Worm (Caenorhabditis elegans): ENCODE measurements around the gene clec-194.
"Not testable (repeated sequence)": the region's sequence is repeated elsewhere in the genome, so short reads cannot be mapped to it uniquely, and the experiment has no call there.

DNA sequence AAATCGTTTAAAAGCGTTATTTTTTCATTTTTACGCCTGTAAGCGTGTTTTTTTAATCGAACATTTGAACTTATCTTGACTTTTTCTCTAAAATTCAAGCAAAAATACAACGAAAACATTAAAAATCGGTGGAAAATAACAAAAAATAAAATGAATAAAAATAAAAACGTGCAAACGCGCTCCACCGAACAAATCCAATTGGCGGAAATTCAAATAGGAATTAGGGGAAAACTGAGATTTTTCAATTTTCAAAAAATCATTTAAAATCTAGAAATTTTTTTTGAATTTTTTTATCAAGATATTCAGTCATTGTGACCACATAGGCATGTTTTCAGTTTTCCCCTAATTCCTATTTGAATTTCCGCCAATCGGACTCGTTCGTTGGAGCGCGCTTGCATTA, 17.6 kb downstream of the clec-194 start:
- not testable (repeated sequence) for TF ChIP-seq F57A8.1 (GFP tag; optimal IDR thresholded peaks at IDR 0.05); lin-35 (GFP tag; optimal IDR thresholded peaks at IDR 0.05); snpc-4 (GFP tag; optimal IDR thresholded peaks at IDR 0.05); snpc-4 (tag; optimal IDR thresholded peaks at IDR 0.05); cebp-2 (GFP tag; IDR thresholded peaks at IDR 0.05); pha-4 (tag; optimal IDR thresholded peaks at IDR 0.05)

All from whole organism, young adult.